Fruit fly (Drosophila melanogaster): ENCODE results near the gene Mgat2.
A peak's percentile ranks its signal among the peaks of the same experiment; 100 is the strongest.

Mgat2 gene

DNA sequence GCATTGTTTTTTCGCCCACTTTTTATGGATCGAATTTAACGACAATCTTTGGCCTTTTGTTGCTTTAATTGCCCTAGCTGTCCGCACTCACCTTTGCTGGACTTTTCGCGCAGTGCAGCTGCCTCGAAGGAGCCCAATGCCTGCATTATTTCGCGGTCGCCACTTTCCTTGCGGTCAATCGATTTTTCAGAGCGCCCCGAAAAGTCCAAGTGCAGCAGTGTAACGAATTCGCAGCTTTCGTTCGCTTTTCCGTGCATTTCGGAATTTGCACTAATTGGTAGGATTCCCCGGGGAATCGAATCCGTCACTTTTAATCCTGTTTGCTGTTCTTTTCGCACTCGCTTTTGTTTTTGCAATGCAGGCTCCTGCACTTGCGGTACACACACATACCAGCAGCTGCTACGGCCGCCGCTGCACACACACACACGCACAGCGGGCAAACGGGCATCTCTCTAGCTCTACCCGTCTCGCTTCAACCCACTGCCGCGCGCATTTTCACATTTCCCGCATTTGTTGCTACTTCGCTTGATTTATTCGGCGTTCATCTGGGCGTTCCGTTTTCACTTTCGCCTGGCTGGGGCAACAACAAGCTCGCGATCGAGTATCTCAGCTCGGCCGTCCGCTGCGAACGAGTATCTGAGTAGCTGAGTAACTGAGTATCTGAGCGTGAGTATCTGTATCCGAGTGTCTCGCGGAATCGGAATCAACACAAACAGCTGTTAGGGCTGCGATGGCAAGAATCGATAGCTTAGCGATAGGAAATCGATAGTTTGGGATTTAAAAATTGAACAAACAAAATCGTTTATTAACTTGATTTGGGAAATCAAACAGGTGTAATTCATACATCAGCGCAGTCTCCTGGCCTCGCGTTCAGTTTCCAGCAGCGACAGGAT, at the start of gene Mgat2:
Gene Mgat2, minus strand, starts transcription at position 663 of the 893 bp plus-strand sequence.
- TF ChIP-seq dimm (GFP tag; IDR thresholded peaks at IDR 0.05) (no peak), CG7556 (GFP tag; optimal IDR thresholded peaks at IDR 0.05) (no peak), GATAe (GFP tag; conservative IDR thresholded peaks at IDR 0.05) (no peak), Gug (GFP tag; IDR thresholded peaks at IDR 0.05) (no peak), yki (optimal IDR thresholded peaks at IDR 0.05) (no peak), chn (GFP tag; optimal IDR thresholded peaks at IDR 0.05) (peak; percentile 34), Atf6 (GFP tag; IDR thresholded peaks at IDR 0.05) (peak; percentile 55; the same call in 1 of the 2 replicates), sim (GFP tag; IDR thresholded peaks at IDR 0.05) (no peak), CG15696 (tag; optimal IDR thresholded peaks at IDR 0.05) (no peak), kay (GFP tag; optimal IDR thresholded peaks at IDR 0.05) (no peak), org-1 (GFP tag; optimal IDR thresholded peaks at IDR 0.05) (no peak), CG4730 (GFP tag; IDR thresholded peaks at IDR 0.05) (no peak), mam (GFP tag; optimal IDR thresholded peaks at IDR 0.05) (no peak), Hmx (GFP tag; optimal IDR thresholded peaks at IDR 0.05) (no peak), inv (GFP tag; IDR thresholded peaks at IDR 0.05; ENCODE audit: partially characterized antibody) (peak; percentile 74), Poxn (GFP tag; IDR thresholded peaks at IDR 0.05) (no peak), MTF-1 (GFP tag; optimal IDR thresholded peaks at IDR 0.05; ENCODE audit: borderline replicate concordance) (peak; percentile 62), CG17361 (GFP tag; IDR thresholded peaks at IDR 0.05) (peak; percentile 5; the same call in 1 of the 3 replicates), ac (GFP tag; optimal IDR thresholded peaks at IDR 0.05) (peak; percentile 51), MBD-R2 (GFP tag; IDR thresholded peaks at IDR 0.05) (peak; percentile 15; the same call in 1 of the 2 replicates), Xrp1 (GFP tag; IDR thresholded peaks at IDR 0.05) (peak; percentile 44), ase (GFP tag; IDR thresholded peaks at IDR 0.05) (no peak), CG2199 (GFP tag; IDR thresholded peaks at IDR 0.05) (peak; percentile 74; the same call in 1 of the 3 replicates), Ptx1 (GFP tag; IDR thresholded peaks at IDR 0.05) (no peak), CG4328 (GFP tag; optimal IDR thresholded peaks at IDR 0.05) (peak; percentile 9), Stat92E (GFP tag; optimal IDR thresholded peaks at IDR 0.05) (peak in 1 of 3 experiments; percentile 88), CG4820 (GFP tag; optimal IDR thresholded peaks at IDR 0.05) (no peak), CG17568 (GFP tag; optimal IDR thresholded peaks at IDR 0.05) (no peak), sr (GFP tag; IDR thresholded peaks at IDR 0.05) (0 out of 3 replicates have a peak, but pooled peaks have one; percentile 35), CG9609 (GFP tag; optimal IDR thresholded peaks at IDR 0.05) (no peak), pfk (GFP tag; optimal IDR thresholded peaks at IDR 0.05) (peak; percentile 83), CG7928 (GFP tag; optimal IDR thresholded peaks at IDR 0.05) (no peak), CG8478 (optimal IDR thresholded peaks at IDR 0.05) (peak; percentile 58), oc (tag; optimal IDR thresholded peaks at IDR 0.05) (peak; percentile 57), CG6791 (GFP tag; IDR thresholded peaks at IDR 0.05; ENCODE audit: partially characterized antibody) (peak; percentile 86), Lpt (GFP tag; optimal IDR thresholded peaks at IDR 0.05) (no peak), sqz (GFP tag; optimal IDR thresholded peaks at IDR 0.05) (no peak), sens-2 (GFP tag; IDR thresholded peaks at IDR 0.05) (peak; percentile 39; the same call in 1 of the 2 replicates), CG2875 (GFP tag; optimal IDR thresholded peaks at IDR 0.05) (peak; percentile 14), CG33213 (GFP tag; optimal IDR thresholded peaks at IDR 0.05) (peak; percentile 5), CG31365 (tag; optimal IDR thresholded peaks at IDR 0.05) (peak; percentile 42), eyg (GFP tag; optimal IDR thresholded peaks at IDR 0.05) (peak; percentile 35), jing (GFP tag; optimal IDR thresholded peaks at IDR 0.05) (no peak), tin (GFP tag; optimal IDR thresholded peaks at IDR 0.05) (no peak), Mrtf (GFP tag; IDR thresholded peaks at IDR 0.05) (no peak), Nf-YC (tag; optimal IDR thresholded peaks at IDR 0.05) (peak; percentile 55), ham (GFP tag; IDR thresholded peaks at IDR 0.05) (no peak), CG2120 (GFP tag; optimal IDR thresholded peaks at IDR 0.05) (no peak), CG11247 (GFP tag; IDR thresholded peaks at IDR 0.05) (no peak), trh (GFP tag; optimal IDR thresholded peaks at IDR 0.05) (no peak)

Measured in whole organism, embryonic.